Worm (Caenorhabditis elegans) whole organism, late embryonic: ENCODE data around the gene cpf-1.

Source experiments
- C08G9.2 ChIP-seq: sonication (generic microtip); optimal IDR thresholded peaks from 2 replicates; lab custom pipeline; 2016; ENCODE audit warnings: mild to moderate bottlenecking, missing genetic modification characterization, moderate library complexity, missing compliant biosample characterization
- C38D4.7 ChIP-seq: fragments of 200-800 bp; sonication (Bioruptor generic); optimal IDR thresholded peaks from 2 replicates; lab custom pipeline; 2018; ENCODE audit warnings: mild to moderate bottlenecking, missing genetic modification characterization, moderate library complexity, missing compliant biosample characterization
- K02D7.2 ChIP-seq: sonication (generic microtip); optimal IDR thresholded peaks from 2 replicates; lab custom pipeline; 2017; ENCODE audit warnings: mild to moderate bottlenecking, missing genetic modification characterization, missing compliant biosample characterization
- T23F11.4 ChIP-seq: fragments of 200-800 bp; sonication (Bioruptor generic); optimal IDR thresholded peaks from 2 replicates; lab custom pipeline; 2018; ENCODE audit warnings: mild to moderate bottlenecking, missing genetic modification characterization, missing compliant biosample characterization
- ahr-1 ChIP-seq: sonication (generic microtip); optimal IDR thresholded peaks from 2 replicates; lab custom pipeline; 2016; ENCODE audit warnings: missing genetic modification characterization, missing compliant biosample characterization
- ama-1 ChIP-seq: fragments of 150-350 bp; optimal IDR thresholded peaks from 2 replicates; lab custom pipeline; 2014
- ceh-18 ChIP-seq: sonication (generic microtip); optimal IDR thresholded peaks from 2 replicates; lab custom pipeline; 2016; ENCODE audit warnings: missing genetic modification characterization, missing compliant biosample characterization
- ceh-19 ChIP-seq: fragments of 200-800 bp; sonication (Bioruptor generic); optimal IDR thresholded peaks from 2 replicates; lab custom pipeline; 2018; ENCODE audit warnings: mild to moderate bottlenecking, missing genetic modification characterization, missing compliant biosample characterization
- ceh-22 ChIP-seq: sonication (generic microtip); optimal IDR thresholded peaks from 2 replicates; lab custom pipeline; 2017; ENCODE audit warnings: missing biosample characterization, missing genetic modification characterization
- ceh-30 ChIP-seq: fragments of 150-350 bp; optimal IDR thresholded peaks from 2 replicates; lab custom pipeline; 2014; ENCODE audit warnings: missing biosample characterization, missing genetic modification characterization
- ceh-31 ChIP-seq: sonication (generic microtip); optimal IDR thresholded peaks from 2 replicates; lab custom pipeline; 2016; ENCODE audit warnings: missing genetic modification characterization, missing compliant biosample characterization
- ceh-34 ChIP-seq: sonication (generic microtip); optimal IDR thresholded peaks from 2 replicates; lab custom pipeline; 2016; ENCODE audit warnings: mild to moderate bottlenecking, missing genetic modification characterization, missing compliant biosample characterization
- ceh-48 ChIP-seq: sonication (generic microtip); optimal IDR thresholded peaks from 2 replicates; lab custom pipeline; 2016; ENCODE audit warnings: missing genetic modification characterization, inconsistent platforms, missing compliant biosample characterization
- ceh-6 ChIP-seq: fragments of 200-800 bp; sonication (Bioruptor generic); optimal IDR thresholded peaks from 2 replicates; lab custom pipeline; 2018; ENCODE audit warnings: mild to moderate bottlenecking, missing genetic modification characterization, missing compliant biosample characterization
- ceh-9 ChIP-seq: sonication (generic microtip); optimal IDR thresholded peaks from 2 replicates; lab custom pipeline; 2016; ENCODE audit warnings: mild to moderate bottlenecking, missing genetic modification characterization, inconsistent platforms, missing compliant biosample characterization
- che-1 ChIP-seq: sonication (generic microtip); optimal IDR thresholded peaks from 2 replicates; lab custom pipeline; 2016; ENCODE audit warnings: mild to moderate bottlenecking, missing genetic modification characterization, missing compliant biosample characterization
- dve-1 ChIP-seq: sonication (generic microtip); optimal IDR thresholded peaks from 2 replicates; lab custom pipeline; 2017; ENCODE audit warnings: antibody characterized with exemption, mild to moderate bottlenecking, missing genetic modification characterization, missing compliant biosample characterization
- elt-2 ChIP-seq: sonication (generic microtip); optimal IDR thresholded peaks from 2 replicates; lab custom pipeline; 2016; ENCODE audit warnings: missing genetic modification reagents, missing genetic modification characterization, missing compliant biosample characterization
- fax-1 ChIP-seq: sonication (generic microtip); optimal IDR thresholded peaks from 2 replicates; lab custom pipeline; 2016; ENCODE audit warnings: missing genotype, missing genetic modification characterization, missing compliant biosample characterization
- fkh-10 ChIP-seq: fragments of 150-350 bp; optimal IDR thresholded peaks from 2 replicates; lab custom pipeline; 2014; ENCODE audit warnings: missing biosample characterization, missing genetic modification reagents, missing genetic modification characterization
- fkh-6 ChIP-seq: sonication (generic microtip); optimal IDR thresholded peaks from 2 replicates; lab custom pipeline; 2016; ENCODE audit warnings: missing genetic modification characterization, missing compliant biosample characterization
- hlh-15 ChIP-seq: sonication (generic microtip); optimal IDR thresholded peaks from 2 replicates; lab custom pipeline; 2016; ENCODE audit warnings: missing genetic modification characterization, missing compliant biosample characterization
- lim-6 ChIP-seq: sonication (generic microtip); optimal IDR thresholded peaks from 2 replicates; lab custom pipeline; 2016; ENCODE audit warnings: missing genetic modification characterization, missing compliant biosample characterization
- lin-11 ChIP-seq: fragments of 200-800 bp; sonication (Bioruptor generic); optimal IDR thresholded peaks from 2 replicates; lab custom pipeline; 2018; ENCODE audit warnings: mild to moderate bottlenecking, missing genetic modification characterization, missing compliant biosample characterization
- mec-3 ChIP-seq: sonication (generic microtip); optimal IDR thresholded peaks from 2 replicates; lab custom pipeline; 2016; ENCODE audit warnings: borderline replicate concordance, missing genetic modification characterization, missing compliant biosample characterization
- nhr-11 ChIP-seq: fragments of 150-350 bp; optimal IDR thresholded peaks from 2 replicates; lab custom pipeline; 2014; ENCODE audit warnings: missing biosample characterization, missing genetic modification characterization
- nhr-232 ChIP-seq: sonication (generic microtip); optimal IDR thresholded peaks from 2 replicates; lab custom pipeline; 2016; ENCODE audit warnings: missing genetic modification characterization, missing compliant biosample characterization
- npax-4 ChIP-seq: sonication (generic microtip); optimal IDR thresholded peaks from 2 replicates; lab custom pipeline; 2016; ENCODE audit warnings: missing genetic modification characterization, missing compliant biosample characterization
- pat-9 ChIP-seq: fragments of 200-800 bp; sonication (Bioruptor generic); optimal IDR thresholded peaks from 2 replicates; lab custom pipeline; 2018; ENCODE audit warnings: mild to moderate bottlenecking, missing genetic modification characterization, moderate library complexity, missing compliant biosample characterization
- pax-1 ChIP-seq: fragments of 150-350 bp; optimal IDR thresholded peaks from 2 replicates; lab custom pipeline; 2014; ENCODE audit warnings: missing biosample characterization, missing genetic modification characterization
- pha-2 ChIP-seq: sonication (generic microtip); optimal IDR thresholded peaks from 2 replicates; lab custom pipeline; 2017; ENCODE audit warnings: mild to moderate bottlenecking, missing genetic modification characterization, missing compliant biosample characterization
- pqm-1 ChIP-seq: sonication (generic microtip); optimal IDR thresholded peaks from 2 replicates; lab custom pipeline; 2016; ENCODE audit warnings: missing genetic modification characterization, missing compliant biosample characterization
- pros-1 ChIP-seq: fragments of 150-350 bp; optimal IDR thresholded peaks from 2 replicates; lab custom pipeline; 2014; ENCODE audit warnings: missing biosample characterization, missing genetic modification reagents, missing genetic modification characterization
- ref-2 ChIP-seq: sonication (generic microtip); optimal IDR thresholded peaks from 2 replicates; lab custom pipeline; 2016; ENCODE audit warnings: missing genetic modification characterization, missing compliant biosample characterization
- rnt-1 ChIP-seq: sonication (generic microtip); optimal IDR thresholded peaks from 2 replicates; lab custom pipeline; 2016; ENCODE audit warnings: missing genetic modification characterization, missing compliant biosample characterization
- sox-2 ChIP-seq: fragments of 200-800 bp; sonication (Bioruptor generic); IDR thresholded peaks from 2 replicates; pipeline ENCODE4 v1.3.6; 2022; ENCODE audit warnings: missing genetic modification reagents, missing genetic modification characterization, missing compliant biosample characterization
- tbx-2 ChIP-seq: sonication (generic microtip); optimal IDR thresholded peaks from 2 replicates; lab custom pipeline; 2016; ENCODE audit warnings: missing genetic modification characterization, missing compliant biosample characterization
- zip-5 ChIP-seq: sonication (generic microtip); optimal IDR thresholded peaks from 2 replicates; lab custom pipeline; 2016; ENCODE audit warnings: missing genetic modification characterization, missing compliant biosample characterization
- ztf-16 ChIP-seq: sonication (generic microtip); optimal IDR thresholded peaks from 2 replicates; lab custom pipeline; 2017; ENCODE audit warnings: missing genetic modification characterization, missing compliant biosample characterization

cpf-1 gene

ce11 chrII:8627907-8628306 is 25.7 kb upstream of the cpf-1 start:
- TF ChIP-seq fkh-10 (GFP tag; lab: Kevin White, UChicago) (no peak), T23F11.4 (GFP tag; lab: Kevin White, UChicago) (no peak), ref-2 (tag; lab: Kevin White, UChicago) (no peak)

- TF ChIP-seq ceh-31 (tag; lab: Kevin White, UChicago), result no peak
These were observed 24.4 kb upstream of the cpf-1 start for ce11 chrII:8626598-8626997.

DNA sequence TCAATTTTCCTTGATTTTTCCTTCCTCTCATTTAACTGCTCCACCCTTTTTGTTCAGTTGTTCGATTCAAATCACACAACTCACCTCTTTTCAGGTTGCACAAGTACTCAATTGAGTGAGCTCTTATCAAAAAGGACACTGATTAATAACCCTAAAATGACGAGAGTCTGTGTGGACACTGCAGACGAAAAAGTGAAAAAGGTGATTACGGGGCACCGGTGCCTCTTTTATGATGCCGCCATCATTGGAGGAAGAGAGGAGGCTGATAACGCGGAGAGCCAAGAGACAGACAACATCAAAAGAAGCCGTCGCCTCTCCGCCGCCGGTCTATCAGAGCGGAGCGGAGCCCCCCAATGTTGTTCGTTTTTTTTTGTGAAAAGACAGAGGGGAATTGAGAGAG is 22.9 kb upstream of the cpf-1 start, which contains the start of gene sptf-2:
Gene sptf-2 (plus strand): TSS at position 297 of the 400 bp plus-strand sequence.
- no peak for TF ChIP-seq zip-5 (tag; lab: Kevin White, UChicago)
- TF ChIP-seq ceh-48 (tag; lab: Kevin White, UChicago), result no peak
- peak; percentile 93 for TF ChIP-seq elt-2
- TF ChIP-seq, all 69 proteins: peak for 1

- TF ChIP-seq mec-3 (tag; lab: Kevin White, UChicago) (no peak), pat-9 (tag; lab: Kevin White, UChicago) (no peak), npax-4 (tag; lab: Kevin White, UChicago) (no peak), sox-2 (GFP tag; lab: Robert Waterston, UW) (no peak), ahr-1 (tag; lab: Kevin White, UChicago) (no peak), ama-1 (lab: Kevin White, UChicago) (no peak), pqm-1 (tag; lab: Kevin White, UChicago) (no peak), ceh-18 (tag; lab: Kevin White, UChicago) (no peak), pax-1 (tag; lab: Kevin White, UChicago) (no peak), hlh-15 (tag; lab: Kevin White, UChicago) (no peak), pros-1 (tag; lab: Kevin White, UChicago) (no peak), pha-2 (no peak), fkh-6 (tag; lab: Kevin White, UChicago) (no peak), ref-2 (tag; lab: Kevin White, UChicago) (no peak), dve-1 (tag; lab: Kevin White, UChicago) (no peak), tbx-2 (tag; lab: Kevin White, UChicago) (no peak), C38D4.7 (GFP tag; lab: Kevin White, UChicago) (no peak), ceh-22 (tag; lab: Kevin White, UChicago) (no peak), K02D7.2 (tag; lab: Kevin White, UChicago) (no peak), ztf-16 (no peak)
These were observed 21.2 kb upstream of the cpf-1 start, which contains the start of gene T22C8.4 for ce11 chrII:8623396-8623795. TSS of gene T22C8.4 (minus strand) at chrII:8623496.

DNA sequence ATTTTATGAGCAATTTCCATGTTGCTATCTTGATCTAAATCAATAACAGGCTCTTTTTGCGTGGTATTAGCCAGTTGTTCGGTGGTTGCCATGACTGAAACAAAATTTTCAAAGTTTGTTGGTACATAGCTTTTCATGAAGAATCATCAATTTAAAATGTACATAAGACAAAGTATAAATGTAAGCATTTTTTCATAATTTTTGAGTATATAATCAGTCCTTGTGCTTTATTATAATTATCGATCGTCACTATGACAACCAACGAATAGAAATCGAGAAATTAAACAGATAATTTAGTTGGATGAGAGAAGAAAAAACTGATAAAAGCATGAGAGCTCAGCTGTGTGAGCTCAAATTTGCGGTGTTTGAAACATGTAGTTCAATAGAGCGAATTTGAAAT is 19.6 kb upstream of the cpf-1 start, which contains the start of gene T22C8.3:
Gene T22C8.3 (minus strand): TSS at position 101 of the 400 bp plus-strand sequence.
- no peak for TF ChIP-seq rnt-1
- no peak for TF ChIP-seq ceh-30 (tag; lab: Kevin White, UChicago)
- no peak for TF ChIP-seq T23F11.4 (GFP tag; lab: Kevin White, UChicago)
- TF ChIP-seq ceh-9, result no peak
- TF ChIP-seq elt-2, result no peak
- TF ChIP-seq che-1 (tag; lab: Kevin White, UChicago), result no peak
- no peak for TF ChIP-seq fax-1
- TF ChIP-seq lim-6 (tag; lab: Kevin White, UChicago), result no peak
- TF ChIP-seq lin-11 (tag; lab: Kevin White, UChicago), result no peak
- no peak for TF ChIP-seq ceh-19 (GFP tag; lab: Kevin White, UChicago)
- no peak for TF ChIP-seq ceh-6
- no peak for TF ChIP-seq C08G9.2 (tag; lab: Kevin White, UChicago)
- no peak for TF ChIP-seq ceh-34 (tag; lab: Kevin White, UChicago)
- no peak for TF ChIP-seq nhr-232
- no peak for TF ChIP-seq nhr-11 (tag; lab: Kevin White, UChicago)
